Fruit fly (Drosophila melanogaster) whole organism, wandering third instar larva: ENCODE data around the gene Muc68Ca.

Source experiments
- CG32264 ChIP-seq: fragments of 200-800 bp; sonication (Bioruptor generic); optimal IDR thresholded peaks from 2 replicates; lab custom pipeline; 2016; ENCODE audit warnings: missing biosample characterization, missing genetic modification characterization
- Dfd ChIP-seq: fragments of >200 bp; optimal IDR thresholded peaks from 2 replicates; lab custom pipeline; 2017; ENCODE audit warnings: missing biosample characterization, missing genetic modification characterization
- Jra ChIP-seq: sonication (Bioruptor generic); optimal IDR thresholded peaks from 2 replicates; lab custom pipeline; 2016; ENCODE audit warnings: missing biosample characterization, missing genetic modification characterization
- dsf ChIP-seq: sonication (Bioruptor generic); optimal IDR thresholded peaks from 2 replicates; lab custom pipeline; 2016; ENCODE audit warnings: missing biosample characterization, missing genetic modification characterization, borderline replicate concordance
- usp ChIP-seq: fragments of >200 bp; optimal IDR thresholded peaks from 2 replicates; lab custom pipeline; 2017; ENCODE audit warnings: missing biosample characterization, missing genetic modification characterization

dm6 chr3L:11631092-11631491 is 11.2 kb upstream of the Muc68Ca start, which contains the start of gene CG32091:
- TF ChIP-seq CG32264 (GFP tag; lab: Kevin White, UChicago) (no peak), Jra (GFP tag; lab: Kevin White, UChicago) (no peak), usp (GFP tag; lab: Kevin White, UChicago) (no peak), Dfd (GFP tag; lab: Kevin White, UChicago) (no peak), dsf (GFP tag; lab: Kevin White, UChicago) (no peak)
